Fruit fly (Drosophila melanogaster) whole organism, embryonic: ENCODE measurements around the gene Hand.

ENCODE experiments used
- Adf1 ChIP-seq: fragments of 200-800 bp; sonication (Bioruptor generic); IDR thresholded peaks from 2 replicates; pipeline ENCODE4 v1.3.6; 2022; ENCODE audit warnings: missing biosample characterization, missing genetic modification characterization
- B-H2 ChIP-seq: fragments of 200-800 bp; sonication (Bioruptor generic); optimal IDR thresholded peaks from 2 replicates; lab custom pipeline; 2018; ENCODE audit warnings: missing biosample characterization, mild to moderate bottlenecking, missing genetic modification characterization
- Bgb ChIP-seq: fragments of 200-800 bp; sonication (Bioruptor generic); IDR thresholded peaks from 2 replicates; pipeline ENCODE4 v1.3.6; 2022; ENCODE audit warnings: missing biosample characterization, missing genetic modification characterization; ENCODE audit not compliant: partially characterized antibody
- BtbVII ChIP-seq: fragments of 200-800 bp; sonication (Bioruptor generic); optimal IDR thresholded peaks from 3 replicates; lab custom pipeline; 2017; ENCODE audit warnings: missing biosample characterization, mild to moderate bottlenecking, missing genetic modification characterization
- CG10959 ChIP-seq: fragments of 200-800 bp; sonication (Bioruptor generic); IDR thresholded peaks from 2 replicates; pipeline ENCODE4 v1.3.6; 2022; ENCODE audit warnings: missing biosample characterization, missing genetic modification characterization
- CG12769 ChIP-seq: fragments of 200-800 bp; sonication (Bioruptor generic); optimal IDR thresholded peaks from 2 replicates; lab custom pipeline; 2019; ENCODE audit warnings: missing biosample characterization, mild to moderate bottlenecking, missing genetic modification characterization, moderate library complexity
- CG13287 ChIP-seq: fragments of 200-800 bp; sonication (Bioruptor generic); IDR thresholded peaks from 2 replicates; pipeline ENCODE4 v1.3.6; 2022; ENCODE audit warnings: missing biosample characterization, missing genetic modification characterization; ENCODE audit not compliant: partially characterized antibody
- CG14050 ChIP-seq: fragments of 200-800 bp; sonication (Bioruptor generic); IDR thresholded peaks from 3 replicates; pipeline ENCODE4 v1.3.6; 2022; ENCODE audit warnings: missing biosample characterization, missing genetic modification characterization
- CG15601 ChIP-seq: fragments of 200-800 bp; sonication (Bioruptor generic); optimal IDR thresholded peaks from 3 replicates; lab custom pipeline; 2019; ENCODE audit warnings: missing biosample characterization, mild to moderate bottlenecking, missing genetic modification characterization, moderate library complexity
- CG1603 ChIP-seq: fragments of 200-800 bp; sonication (Bioruptor generic); optimal IDR thresholded peaks from 2 replicates; lab custom pipeline; 2019; ENCODE audit warnings: missing biosample characterization, mild to moderate bottlenecking, missing genetic modification characterization, moderate library complexity
- CG2678 ChIP-seq: fragments of 200-800 bp; sonication (Bioruptor generic); optimal IDR thresholded peaks from 3 replicates; lab custom pipeline; 2019; ENCODE audit warnings: missing biosample characterization, mild to moderate bottlenecking, missing genetic modification characterization, moderate library complexity
- CG30403 ChIP-seq: fragments of 200-800 bp; sonication (Bioruptor generic); optimal IDR thresholded peaks from 3 replicates; lab custom pipeline; 2016; ENCODE audit warnings: missing biosample characterization, missing genetic modification characterization
- CG3065 ChIP-seq: fragments of 200-800 bp; sonication (Bioruptor generic); optimal IDR thresholded peaks from 2 replicates; lab custom pipeline; 2016; ENCODE audit warnings: missing biosample characterization, missing genetic modification characterization
- CG3281 ChIP-seq: fragments of 200-800 bp; sonication (Bioruptor generic); optimal IDR thresholded peaks from 3 replicates; lab custom pipeline; 2017; ENCODE audit warnings: missing biosample characterization, mild to moderate bottlenecking, missing genetic modification characterization
- CG4854 ChIP-seq: fragments of 200-800 bp; sonication (Bioruptor generic); optimal IDR thresholded peaks from 2 replicates; lab custom pipeline; 2016; ENCODE audit warnings: missing biosample characterization, missing genetic modification characterization, inconsistent platforms
- CG6765 ChIP-seq: fragments of 200-800 bp; sonication (Bioruptor generic); optimal IDR thresholded peaks from 3 replicates; lab custom pipeline; 2017; ENCODE audit warnings: missing biosample characterization, mild to moderate bottlenecking, missing genetic modification characterization
- CG7357 ChIP-seq: fragments of 200-800 bp; sonication (Bioruptor generic); IDR thresholded peaks from 3 replicates; pipeline ENCODE4 v1.3.6; 2022; ENCODE audit warnings: missing biosample characterization, missing genetic modification characterization
- CG8765 ChIP-seq: fragments of 200-800 bp; sonication (Bioruptor generic); IDR thresholded peaks from 2 replicates; pipeline ENCODE4 v1.3.6; 2022; ENCODE audit warnings: missing biosample characterization, missing genetic modification characterization
- CG9215 ChIP-seq: fragments of 200-800 bp; sonication (Bioruptor generic); IDR thresholded peaks from 2 replicates; pipeline ENCODE4 v1.3.6; 2022; ENCODE audit warnings: missing biosample characterization, missing genetic modification characterization
- CG9817 ChIP-seq: fragments of 200-800 bp; sonication (Bioruptor generic); optimal IDR thresholded peaks from 2 replicates; lab custom pipeline; 2018; ENCODE audit warnings: missing biosample characterization, mild to moderate bottlenecking, missing genetic modification characterization, moderate library complexity
- CG9876 ChIP-seq: fragments of 200-800 bp; sonication (Bioruptor generic); optimal IDR thresholded peaks from 2 replicates; lab custom pipeline; 2016; ENCODE audit warnings: missing biosample characterization, missing genetic modification characterization
- D ChIP-seq, 2 experiments: fragments of 200-800 bp in 1 of 2; fragments of >200 bp in 1 of 2; sonication (Bioruptor generic) in 1 of 2; optimal IDR thresholded peaks; 2 replicates in 1 of 2; 3 replicates in 1 of 2; lab custom pipeline; 2017; ENCODE audit warnings: mild to moderate bottlenecking in 1 of 2, missing biosample characterization in 1 of 2, missing genetic modification characterization in 1 of 2, missing genetic modification reagents in 1 of 2
- Dek ChIP-seq: fragments of 200-800 bp; sonication (Bioruptor generic); optimal IDR thresholded peaks from 3 replicates; lab custom pipeline; 2019; ENCODE audit warnings: missing biosample characterization, mild to moderate bottlenecking, missing genetic modification characterization, moderate library complexity
- Dip3 ChIP-seq: fragments of 200-800 bp; sonication (Bioruptor generic); optimal IDR thresholded peaks from 3 replicates; lab custom pipeline; 2016; ENCODE audit warnings: missing biosample characterization, missing genetic modification characterization
- E2f2 ChIP-seq: fragments of 200-800 bp; sonication (Bioruptor generic); IDR thresholded peaks from 2 replicates; pipeline ENCODE4 v1.3.6; 2022; ENCODE audit warnings: missing biosample characterization, missing genetic modification characterization
- HLH4C ChIP-seq: fragments of 200-800 bp; sonication (Bioruptor generic); IDR thresholded peaks from 3 replicates; pipeline ENCODE4 v1.3.6; 2022; ENCODE audit warnings: missing biosample characterization, missing genetic modification characterization; ENCODE audit not compliant: partially characterized antibody
- Mad ChIP-seq: fragments of 200-800 bp; sonication (Bioruptor generic); optimal IDR thresholded peaks from 2 replicates; lab custom pipeline; 2016; ENCODE audit warnings: missing biosample characterization, missing genetic modification characterization
- Nf-YB ChIP-seq: fragments of 200-800 bp; sonication (Bioruptor generic); optimal IDR thresholded peaks from 3 replicates; lab custom pipeline; 2019; ENCODE audit warnings: missing biosample characterization, mild to moderate bottlenecking, missing genetic modification characterization, moderate library complexity
- Spps ChIP-seq: fragments of 200-800 bp; sonication (Bioruptor generic); optimal IDR thresholded peaks from 2 replicates; lab custom pipeline; 2018; ENCODE audit warnings: missing biosample characterization, mild to moderate bottlenecking, missing genetic modification characterization
- Sry-β ChIP-seq: fragments of 200-800 bp; sonication (Bioruptor generic); optimal IDR thresholded peaks from 2 replicates; lab custom pipeline; 2018; ENCODE audit warnings: missing biosample characterization, mild to moderate bottlenecking, missing genetic modification characterization, moderate library complexity
- btn ChIP-seq: fragments of 200-800 bp; sonication (Bioruptor generic); optimal IDR thresholded peaks from 2 replicates; lab custom pipeline; 2016; ENCODE audit warnings: missing biosample characterization, missing genetic modification characterization
- cg ChIP-seq: fragments of 200-800 bp; sonication (Bioruptor generic); optimal IDR thresholded peaks from 3 replicates; lab custom pipeline; 2019; ENCODE audit warnings: missing biosample characterization, mild to moderate bottlenecking, missing genetic modification characterization, moderate library complexity
- dan ChIP-seq: fragments of 200-800 bp; sonication (Bioruptor generic); IDR thresholded peaks from 2 replicates; pipeline ENCODE4 v1.3.6; 2022; ENCODE audit warnings: missing biosample characterization, missing genetic modification characterization
- dati ChIP-seq: fragments of 200-800 bp; sonication (Bioruptor generic); IDR thresholded peaks from 2 replicates; pipeline ENCODE4 v1.3.6; 2022; ENCODE audit warnings: missing biosample characterization, missing genetic modification characterization
- dm ChIP-seq: fragments of 200-800 bp; sonication (Bioruptor generic); optimal IDR thresholded peaks from 3 replicates; lab custom pipeline; 2016; ENCODE audit warnings: missing biosample characterization, missing genetic modification characterization
- esg ChIP-seq: fragments of 200-800 bp; sonication (Bioruptor generic); conservative IDR thresholded peaks from 2 replicates; pipeline ENCODE4 v1.3.6; 2022; ENCODE audit warnings: missing biosample characterization, missing genetic modification characterization
- fd3F ChIP-seq: fragments of 200-800 bp; sonication (Bioruptor generic); optimal IDR thresholded peaks from 2 replicates; lab custom pipeline; 2018; ENCODE audit warnings: missing biosample characterization, mild to moderate bottlenecking, missing genetic modification characterization, moderate library complexity
- gcm ChIP-seq: fragments of 200-800 bp; sonication (Bioruptor generic); optimal IDR thresholded peaks from 2 replicates; lab custom pipeline; 2019; ENCODE audit warnings: missing biosample characterization, mild to moderate bottlenecking, missing genetic modification characterization, moderate library complexity
- ken ChIP-seq: fragments of 200-800 bp; sonication (Bioruptor generic); IDR thresholded peaks from 3 replicates; pipeline ENCODE4 v1.3.6; 2022; ENCODE audit warnings: missing biosample characterization, missing genetic modification characterization
- kni ChIP-seq: fragments of 200-800 bp; sonication (Bioruptor generic); optimal IDR thresholded peaks from 3 replicates; lab custom pipeline; 2017; ENCODE audit warnings: mild to moderate bottlenecking, missing biosample characterization, missing genetic modification reagents, missing genetic modification characterization
- mam ChIP-seq: fragments of 200-800 bp; sonication (Bioruptor generic); optimal IDR thresholded peaks from 3 replicates; lab custom pipeline; 2016; ENCODE audit warnings: missing biosample characterization, missing genetic modification characterization
- pho ChIP-seq: fragments of 200-800 bp; sonication (Bioruptor generic); optimal IDR thresholded peaks from 2 replicates; lab custom pipeline; 2016; ENCODE audit warnings: missing biosample characterization, missing genetic modification characterization
- phol ChIP-seq: fragments of 200-800 bp; sonication (Bioruptor generic); optimal IDR thresholded peaks from 3 replicates; lab custom pipeline; 2018; ENCODE audit warnings: missing biosample characterization, mild to moderate bottlenecking, missing genetic modification characterization, moderate library complexity
- schlank ChIP-seq: fragments of 200-800 bp; sonication (Bioruptor generic); optimal IDR thresholded peaks from 2 replicates; lab custom pipeline; 2018; ENCODE audit warnings: missing biosample characterization, mild to moderate bottlenecking, missing genetic modification characterization
- slbo ChIP-seq: fragments of 200-800 bp; sonication (Bioruptor generic); IDR thresholded peaks from 2 replicates; pipeline ENCODE4 v1.3.6; 2022; ENCODE audit warnings: missing biosample characterization, missing genetic modification characterization
- sob ChIP-seq: fragments of 200-800 bp; sonication (Bioruptor generic); IDR thresholded peaks from 2 replicates; pipeline ENCODE4 v1.3.6; 2022; ENCODE audit warnings: missing biosample characterization, missing genetic modification characterization
- stwl ChIP-seq: fragments of 200-800 bp; sonication (Bioruptor generic); optimal IDR thresholded peaks from 3 replicates; lab custom pipeline; 2018; ENCODE audit warnings: missing biosample characterization, mild to moderate bottlenecking, missing genetic modification characterization, moderate library complexity
- ttk ChIP-seq: fragments of 200-800 bp; sonication (Bioruptor generic); IDR thresholded peaks from 2 replicates; pipeline ENCODE4 v2.1.2; 2022; ENCODE audit warnings: missing biosample characterization, missing genetic modification characterization
- tup ChIP-seq: fragments of 200-800 bp; sonication (Bioruptor generic); optimal IDR thresholded peaks from 2 replicates; lab custom pipeline; 2016; ENCODE audit warnings: missing biosample characterization, mild to moderate bottlenecking, missing genetic modification characterization, moderate library complexity
- wek ChIP-seq: fragments of 200-800 bp; sonication (Bioruptor generic); optimal IDR thresholded peaks from 3 replicates; lab custom pipeline; 2018; ENCODE audit warnings: missing biosample characterization, mild to moderate bottlenecking, missing genetic modification characterization, moderate library complexity

Gene Hand

DNA sequence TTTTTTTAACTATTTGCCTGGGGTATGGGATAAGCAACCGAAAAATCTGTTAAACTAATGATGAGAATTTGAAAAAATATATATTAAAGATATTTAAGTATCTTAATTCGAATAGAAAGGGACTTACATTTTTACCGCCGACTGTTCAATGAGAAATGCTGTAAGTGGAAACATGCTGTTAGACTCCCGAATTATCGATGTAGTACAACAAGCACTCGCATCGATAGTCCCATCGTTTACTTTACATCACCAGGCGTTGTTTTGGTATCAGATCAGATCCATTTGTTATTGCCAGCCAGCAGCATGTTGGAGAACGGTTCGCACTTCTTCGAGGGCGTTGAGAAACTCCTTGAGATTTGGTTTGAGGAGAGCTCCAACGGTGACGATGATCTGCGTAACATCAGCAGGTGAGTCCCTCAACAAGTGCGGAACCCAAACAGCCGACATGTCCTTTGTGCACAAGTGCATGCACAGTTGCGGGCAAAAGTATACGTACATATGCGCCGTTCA, 44.1 kb upstream of the Hand start, which contains the start of gene SamDC (continued):
- TF ChIP-seq gcm (GFP tag; lab: Kevin White, UChicago) (no peak), BtbVII (peak; percentile 36), CG9215 (GFP tag; lab: Robert Waterston, UW) (no peak), phol (tag; lab: Kevin White, UChicago) (peak; percentile 42), ttk (GFP tag; lab: Robert Waterston, UW) (no peak; the same call in 1 of the 2 replicates), ken (GFP tag; lab: Robert Waterston, UW) (no peak), CG13287 (GFP tag; lab: Robert Waterston, UW) (peak; percentile 79), esg (GFP tag; lab: Robert Waterston, UW) (no peak), CG8765 (GFP tag; lab: Robert Waterston, UW) (no peak), E2f2 (GFP tag; lab: Robert Waterston, UW) (peak; percentile 42), Adf1 (GFP tag; lab: Robert Waterston, UW) (peak; percentile 27; the same call in 1 of the 2 replicates), schlank (peak; percentile 35), cg (GFP tag; lab: Kevin White, UChicago) (no peak), btn (GFP tag; lab: Kevin White, UChicago) (no peak), Dip3 (peak; percentile 24), dan (GFP tag; lab: Robert Waterston, UW) (no peak), CG3281 (peak; percentile 26), B-H2 (GFP tag; lab: Kevin White, UChicago) (no peak), CG10959 (no peak), Mad (GFP tag; lab: Kevin White, UChicago) (peak; percentile 4), Sry-β (GFP tag; lab: Kevin White, UChicago) (no peak), CG1603 (tag; lab: Kevin White, UChicago) (peak; percentile 79), HLH4C (GFP tag; lab: Robert Waterston, UW) (peak; percentile 76), sob (GFP tag; lab: Robert Waterston, UW) (peak; percentile 65; the same call in 1 of the 2 replicates), Dek (tag; lab: Kevin White, UChicago) (peak; percentile 68), fd3F (peak; percentile 25), Bgb (GFP tag; lab: Robert Waterston, UW) (peak; percentile 93), CG7357 (GFP tag; lab: Robert Waterston, UW) (peak; percentile 96), CG15601 (tag; lab: Kevin White, UChicago) (peak; percentile 59)

DNA sequence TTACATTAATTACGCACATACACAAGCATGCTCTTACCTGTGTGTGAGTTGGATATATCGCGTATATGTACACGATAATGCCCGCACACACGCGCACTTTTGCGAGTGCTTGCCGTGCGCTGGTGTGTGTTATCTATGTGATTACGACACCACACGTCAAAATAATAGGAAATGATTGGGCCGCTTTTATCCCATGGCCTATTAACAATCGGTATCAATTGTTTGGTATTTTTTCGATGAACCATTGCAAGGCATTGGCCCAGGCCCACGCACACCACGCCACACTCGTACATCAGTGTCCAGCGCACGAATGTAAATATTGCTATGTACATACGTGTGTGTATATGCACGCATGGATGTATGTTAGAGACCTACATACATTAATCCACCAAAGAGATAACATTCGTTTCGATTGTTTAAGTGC, 39.7 kb upstream of the Hand start:
- TF ChIP-seq CG4854 (GFP tag; lab: Kevin White, UChicago) = peak; percentile 32
- no peak for TF ChIP-seq CG14050 (GFP tag; lab: Robert Waterston, UW)
- TF ChIP-seq tup = no peak
- no peak for TF ChIP-seq CG3065 (GFP tag; lab: Kevin White, UChicago)
- peak; percentile 13 for TF ChIP-seq CG30403 (GFP tag; lab: Kevin White, UChicago)
- peak; percentile 98 for TF ChIP-seq kni (GFP tag; lab: Kevin White, UChicago)
- no peak for TF ChIP-seq dati
- peak; percentile 95 for TF ChIP-seq CG12769 (tag; lab: Kevin White, UChicago)
- TF ChIP-seq E2f2 (GFP tag; lab: Robert Waterston, UW) = peak; percentile 30; the same call in 1 of the 2 replicates
- TF ChIP-seq CG9817 (tag; lab: Kevin White, UChicago) = no peak
- TF ChIP-seq dm (GFP tag; lab: Kevin White, UChicago) = peak; percentile 50
- TF ChIP-seq mam (GFP tag; lab: Kevin White, UChicago) = peak; percentile 50
- TF ChIP-seq pho (GFP tag; lab: Kevin White, UChicago) = peak; percentile 18
- no peak for TF ChIP-seq CG9876
- TF ChIP-seq CG2678 = peak; percentile 73
- TF ChIP-seq stwl = peak; percentile 65
- peak; percentile 92 for TF ChIP-seq D (optimal IDR thresholded peaks at IDR 0.05; lab: Kevin White, UChicago)
- TF ChIP-seq D (GFP tag; optimal IDR thresholded peaks at IDR 0.05; lab: Kevin White, UChicago) = peak; percentile 31
- peak; percentile 80 for TF ChIP-seq wek
- peak; percentile 77 for TF ChIP-seq CG6765
- TF ChIP-seq Nf-YB (GFP tag; lab: Kevin White, UChicago) = peak; percentile 52
- TF ChIP-seq Spps (tag; lab: Kevin White, UChicago) = peak; percentile 43
- peak; percentile 64 for TF ChIP-seq slbo (GFP tag; lab: Robert Waterston, UW)
